Fruit fly (Drosophila melanogaster): Measurements from ENCODE around the gene CG18764.

CG18764 gene

dm6 chr3R:11649449-11649848 is 22.8 kb downstream of the CG18764 start (continued):
- TF ChIP-seq toy (GFP tag; IDR thresholded peaks at IDR 0.05) (peak; percentile 94), sug (tag; optimal IDR thresholded peaks at IDR 0.05) (peak; percentile 96), tio (GFP tag; optimal IDR thresholded peaks at IDR 0.05) (peak; percentile 94), Myb (GFP tag; optimal IDR thresholded peaks at IDR 0.05) (peak; percentile 87), CG8478 (optimal IDR thresholded peaks at IDR 0.05) (no peak), CG9932 (GFP tag; IDR thresholded peaks at IDR 0.05) (peak; percentile 99), CG4328 (GFP tag; optimal IDR thresholded peaks at IDR 0.05) (peak; percentile 90), CG3065 (GFP tag; optimal IDR thresholded peaks at IDR 0.05) (peak; percentile 85), pfk (GFP tag; optimal IDR thresholded peaks at IDR 0.05) (peak; percentile 34), bbx (GFP tag; IDR thresholded peaks at IDR 0.05; ENCODE audit: partially characterized antibody) (no peak), bcd (GFP tag; optimal IDR thresholded peaks at IDR 0.05) (peak; percentile 94), CG34224 (GFP tag; IDR thresholded peaks at IDR 0.05; ENCODE audit: partially characterized antibody) (0 out of 3 replicates have a peak, but pooled peaks have one; percentile 16), CG8924 (tag; optimal IDR thresholded peaks at IDR 0.05) (peak; percentile 92), CG8388 (GFP tag; optimal IDR thresholded peaks at IDR 0.05) (peak; percentile 86), CG10366 (GFP tag; IDR thresholded peaks at IDR 0.05) (peak; percentile 98), CG30020 (tag; optimal IDR thresholded peaks at IDR 0.05) (peak; percentile 64), CG17829 (tag; optimal IDR thresholded peaks at IDR 0.05) (peak; percentile 88), Sox100B (GFP tag; optimal IDR thresholded peaks at IDR 0.05) (peak; percentile 91), CG12299 (tag; optimal IDR thresholded peaks at IDR 0.05) (peak; percentile 94), CG16779 (GFP tag; IDR thresholded peaks at IDR 0.05) (peak; percentile 98), CG11696 (GFP tag; IDR thresholded peaks at IDR 0.05) (peak; percentile 92), B-H2 (GFP tag; optimal IDR thresholded peaks at IDR 0.05) (peak; percentile 98), dan (GFP tag; IDR thresholded peaks at IDR 0.05) (peak; percentile 68), Hmx (GFP tag; optimal IDR thresholded peaks at IDR 0.05) (peak; percentile 90), psq (GFP tag; optimal IDR thresholded peaks at IDR 0.05) (peak; percentile 78), Taf1 (GFP tag; IDR thresholded peaks at IDR 0.05) (peak; percentile 97), sqz (GFP tag; optimal IDR thresholded peaks at IDR 0.05) (peak; percentile 91), mam (GFP tag; optimal IDR thresholded peaks at IDR 0.05) (peak; percentile 99), Dref (GFP tag; IDR thresholded peaks at IDR 0.05) (peak; percentile 46; the same call in 1 of the 2 replicates), Fer3 (tag; optimal IDR thresholded peaks at IDR 0.05) (peak; percentile 97), crp (GFP tag; optimal IDR thresholded peaks at IDR 0.05) (peak in 1 of 2 experiments; percentile 55), hth (optimal IDR thresholded peaks at IDR 0.05) (no peak), CG12236 (GFP tag; optimal IDR thresholded peaks at IDR 0.05) (peak; percentile 88), ftz-f1 (GFP tag; optimal IDR thresholded peaks at IDR 0.05) (peak; percentile 63), CG14014 (GFP tag; IDR thresholded peaks at IDR 0.05) (peak; percentile 99), CG10543 (GFP tag; optimal IDR thresholded peaks at IDR 0.05) (peak; percentile 98), fru (optimal IDR thresholded peaks at IDR 0.05) (no peak), CG2889 (GFP tag; IDR thresholded peaks at IDR 0.05) (peak; percentile 95), CG3163 (GFP tag; optimal IDR thresholded peaks at IDR 0.05) (peak; percentile 88), Nf-YB (GFP tag; optimal IDR thresholded peaks at IDR 0.05) (peak; percentile 71), caup (GFP tag; optimal IDR thresholded peaks at IDR 0.05; ENCODE audit: severe bottlenecking) (peak; percentile 96), CG10565 (GFP tag; optimal IDR thresholded peaks at IDR 0.05) (peak; percentile 83), gce (GFP tag; IDR thresholded peaks at IDR 0.05) (peak; percentile 91; the same call in 2 of the 3 replicates), CG1602 (GFP tag; optimal IDR thresholded peaks at IDR 0.05) (peak; percentile 94), CG6654 (GFP tag; optimal IDR thresholded peaks at IDR 0.05) (peak; percentile 69), CG10321 (GFP tag; IDR thresholded peaks at IDR 0.05) (peak; percentile 82), CG14441 (GFP tag; IDR thresholded peaks at IDR 0.05) (peak; percentile 98), ash1 (GFP tag; optimal IDR thresholded peaks at IDR 0.05) (peak; percentile 73), CG5180 (GFP tag; optimal IDR thresholded peaks at IDR 0.05) (peak; percentile 83), ato (GFP tag; IDR thresholded peaks at IDR 0.05; ENCODE audit: partially characterized antibody) (no peak), NFAT (GFP tag; IDR thresholded peaks at IDR 0.05) (peak; percentile 99), Six4 (GFP tag; optimal IDR thresholded peaks at IDR 0.05) (peak; percentile 92)
